Worm (Caenorhabditis elegans) whole organism, late embryonic: ENCODE results near the gene mon-2.

ENCODE experiments used
- T23F11.4 ChIP-seq: fragments of 200-800 bp; sonication (Bioruptor generic); optimal IDR thresholded peaks from 2 replicates; lab custom pipeline; 2018; ENCODE audit warnings: mild to moderate bottlenecking, missing genetic modification characterization, missing compliant biosample characterization
- ama-1 ChIP-seq: fragments of 150-350 bp; optimal IDR thresholded peaks from 2 replicates; lab custom pipeline; 2014
- fkh-10 ChIP-seq: fragments of 150-350 bp; optimal IDR thresholded peaks from 2 replicates; lab custom pipeline; 2014; ENCODE audit warnings: missing biosample characterization, missing genetic modification reagents, missing genetic modification characterization
- nfya-1 ChIP-seq: sonication (generic microtip); optimal IDR thresholded peaks from 2 replicates; lab custom pipeline; 2017; ENCODE audit warnings: missing genetic modification characterization, mild to moderate bottlenecking, missing compliant biosample characterization, antibody characterized with exemption, moderate library complexity

- TF ChIP-seq T23F11.4 (GFP tag; lab: Kevin White, UChicago) (no peak), nfya-1 (tag; lab: Kevin White, UChicago) (peak; percentile 88), fkh-10 (GFP tag; lab: Kevin White, UChicago) (no peak), ama-1 (lab: Kevin White, UChicago) (no peak)
Measured at ce11 chrIV:12120536-12120935, 24.0 kb downstream of the mon-2 start.
